Worm (Caenorhabditis elegans) whole organism, L1 larva: ENCODE data around the gene F35H8.1.

Experiments used
- C04F5.9 ChIP-seq: sonication (generic microtip); optimal IDR thresholded peaks from 2 replicates; lab custom pipeline; 2016; ENCODE audit warnings: missing genetic modification characterization, missing compliant biosample characterization
- C16A3.4 ChIP-seq: fragments of 150-350 bp; optimal IDR thresholded peaks from 2 replicates; lab custom pipeline; 2014; ENCODE audit warnings: missing biosample characterization, missing genetic modification characterization
- Y116A8C.19 ChIP-seq: sonication (generic microtip); optimal IDR thresholded peaks from 2 replicates; lab custom pipeline; 2016; ENCODE audit warnings: missing compliant biosample characterization, missing genetic modification characterization, borderline replicate concordance
- alr-1 ChIP-seq: fragments of 200-800 bp; sonication (Bioruptor generic); optimal IDR thresholded peaks from 2 replicates; lab custom pipeline; 2018; ENCODE audit warnings: borderline replicate concordance, mild to moderate bottlenecking, missing genetic modification characterization, missing compliant biosample characterization
- ama-1 ChIP-seq: fragments of 150-350 bp; optimal IDR thresholded peaks from 2 replicates; lab custom pipeline; 2014
- blmp-1 ChIP-seq: fragments of 150-350 bp; optimal IDR thresholded peaks from 2 replicates; lab custom pipeline; 2014; ENCODE audit warnings: missing biosample characterization, missing genetic modification characterization
- ceh-88 ChIP-seq: fragments of 200-800 bp; sonication (Bioruptor generic); IDR thresholded peaks from 2 replicates; pipeline ENCODE4 v1.3.6; 2022; ENCODE audit warnings: missing genetic modification characterization, missing compliant biosample characterization
- ceh-90 ChIP-seq: sonication (generic microtip); optimal IDR thresholded peaks from 2 replicates; lab custom pipeline; 2016; ENCODE audit warnings: missing genetic modification characterization, missing compliant biosample characterization
- efl-1 ChIP-seq, 4 experiments: fragments of 150-350 bp; optimal IDR thresholded peaks in 3 of 4; peaks in 1 of 4; 1 replicate in 1 of 4; 2 replicates in 3 of 4; lab custom pipeline; 2014; ENCODE audit warnings: missing biosample characterization in 2 of 4, missing genetic modification characterization in 2 of 4, missing genetic modification reagents in 2 of 4
- efl-3 ChIP-seq: fragments of 200-800 bp; sonication (Bioruptor generic); optimal IDR thresholded peaks from 2 replicates; lab custom pipeline; 2018; ENCODE audit warnings: mild to moderate bottlenecking, missing genetic modification characterization, missing compliant biosample characterization
- egl-13 ChIP-seq: sonication (generic microtip); optimal IDR thresholded peaks from 2 replicates; lab custom pipeline; 2016; ENCODE audit warnings: missing genotype, missing genetic modification reagents, missing genetic modification characterization, missing compliant biosample characterization
- ets-5 ChIP-seq: fragments of 200-800 bp; sonication (Bioruptor generic); IDR thresholded peaks from 2 replicates; pipeline ENCODE4 v1.3.6; 2022; ENCODE audit warnings: missing genetic modification characterization, missing compliant biosample characterization
- fkh-8 ChIP-seq: sonication (generic microtip); optimal IDR thresholded peaks from 2 replicates; lab custom pipeline; 2016; ENCODE audit warnings: mild to moderate bottlenecking, missing genetic modification characterization, missing compliant biosample characterization
- grh-1 ChIP-seq: fragments of 200-800 bp; sonication (Bioruptor generic); IDR thresholded peaks from 2 replicates; pipeline ENCODE4 v1.3.6; 2022; ENCODE audit warnings: missing genetic modification reagents, missing genetic modification characterization, missing compliant biosample characterization
- irx-1 ChIP-seq: sonication (generic microtip); optimal IDR thresholded peaks from 2 replicates; lab custom pipeline; 2016; ENCODE audit warnings: missing genetic modification characterization, missing compliant biosample characterization
- isw-1 ChIP-seq: fragments of 200-800 bp; sonication (Bioruptor generic); IDR thresholded peaks from 2 replicates; pipeline ENCODE4 v1.3.6; 2022; ENCODE audit warnings: missing genetic modification characterization, missing compliant biosample characterization
- jun-1 ChIP-seq: fragments of 150-350 bp; optimal IDR thresholded peaks from 2 replicates; lab custom pipeline; 2014; ENCODE audit warnings: missing biosample characterization, missing genetic modification reagents, missing genetic modification characterization
- lin-13 ChIP-seq: fragments of 150-350 bp; optimal IDR thresholded peaks from 2 replicates; lab custom pipeline; 2014; ENCODE audit warnings: missing biosample characterization, missing genetic modification reagents, missing genetic modification characterization
- lin-14 ChIP-seq: fragments of 200-800 bp; sonication (Bioruptor generic); optimal IDR thresholded peaks from 2 replicates; lab custom pipeline; 2018; ENCODE audit warnings: mild to moderate bottlenecking, missing genetic modification characterization, moderate library complexity, missing compliant biosample characterization
- lin-15B ChIP-seq: fragments of 150-350 bp; sonication (generic microtip); optimal IDR thresholded peaks from 3 replicates; lab custom pipeline; 2014; ENCODE audit warnings: missing biosample characterization, missing genetic modification characterization
- mab-9 ChIP-seq: fragments of 200-800 bp; sonication (Bioruptor generic); IDR thresholded peaks from 2 replicates; pipeline ENCODE4 v1.3.6; 2022; ENCODE audit warnings: missing genetic modification reagents, missing genetic modification characterization, missing compliant biosample characterization
- mdl-1 ChIP-seq, 2 experiments: fragments of 150-350 bp; optimal IDR thresholded peaks; 2 replicates each; lab custom pipeline; 2014 to 2017; ENCODE audit warnings: missing biosample characterization in 2 of 2, missing genetic modification characterization in 2 of 2, inconsistent platforms in 1 of 2
- nhr-11 ChIP-seq: fragments of 150-350 bp; optimal IDR thresholded peaks from 2 replicates; lab custom pipeline; 2014; ENCODE audit warnings: missing biosample characterization, missing genetic modification characterization
- nhr-19 ChIP-seq: fragments of 200-800 bp; sonication (Bioruptor generic); conservative IDR thresholded peaks from 2 replicates; pipeline ENCODE4 v1.3.6; 2022; ENCODE audit warnings: missing genetic modification characterization, missing compliant biosample characterization
- nhr-20 ChIP-seq: sonication (generic microtip); optimal IDR thresholded peaks from 2 replicates; lab custom pipeline; 2016; ENCODE audit warnings: mild to moderate bottlenecking, missing genetic modification characterization, missing compliant biosample characterization
- nhr-47 ChIP-seq: sonication (generic microtip); optimal IDR thresholded peaks from 2 replicates; lab custom pipeline; 2016; ENCODE audit warnings: mild to moderate bottlenecking, missing genetic modification characterization, moderate library complexity, missing compliant biosample characterization
- nhr-76 ChIP-seq: sonication (generic microtip); optimal IDR thresholded peaks from 2 replicates; lab custom pipeline; 2017; ENCODE audit warnings: missing biosample characterization, missing genetic modification characterization
- nhr-77 ChIP-seq: fragments of 150-350 bp; optimal IDR thresholded peaks from 2 replicates; lab custom pipeline; 2014; ENCODE audit warnings: missing biosample characterization, missing genetic modification characterization
- nhr-90 ChIP-seq: sonication (generic microtip); optimal IDR thresholded peaks from 2 replicates; lab custom pipeline; 2016; ENCODE audit warnings: mild to moderate bottlenecking, missing genetic modification characterization, missing compliant biosample characterization; ENCODE audit not compliant: poor library complexity
- pag-3 ChIP-seq: sonication (generic microtip); optimal IDR thresholded peaks from 2 replicates; lab custom pipeline; 2017; ENCODE audit warnings: missing genetic modification characterization, mild to moderate bottlenecking, missing compliant biosample characterization, antibody characterized with exemption, borderline replicate concordance; ENCODE audit not compliant: insufficient read depth
- skn-1 ChIP-seq: fragments of 150-350 bp; optimal IDR thresholded peaks from 2 replicates; lab custom pipeline; 2014; ENCODE audit warnings: missing biosample characterization, missing genetic modification characterization
- sox-4 ChIP-seq: sonication (generic microtip); optimal IDR thresholded peaks from 2 replicates; lab custom pipeline; 2016; ENCODE audit warnings: missing genetic modification characterization, missing compliant biosample characterization
- sptf-1 ChIP-seq: fragments of 150-350 bp; optimal IDR thresholded peaks from 2 replicates; lab custom pipeline; 2014; ENCODE audit warnings: missing biosample characterization, missing genetic modification characterization
- swsn-7 ChIP-seq: sonication (generic microtip); optimal IDR thresholded peaks from 2 replicates; lab custom pipeline; 2016; ENCODE audit warnings: missing genetic modification characterization, missing compliant biosample characterization
- unc-130 ChIP-seq: fragments of 150-350 bp; optimal IDR thresholded peaks from 2 replicates; lab custom pipeline; 2017; ENCODE audit warnings: missing biosample characterization, missing genetic modification characterization, inconsistent platforms
- unc-30 ChIP-seq: sonication (generic microtip); optimal IDR thresholded peaks from 2 replicates; lab custom pipeline; 2017; ENCODE audit warnings: missing biosample characterization, missing genetic modification characterization
- unc-62 ChIP-seq: fragments of 150-350 bp; optimal IDR thresholded peaks from 2 replicates; lab custom pipeline; 2014; ENCODE audit warnings: missing biosample characterization, missing genetic modification reagents, missing genetic modification characterization
- unc-98 ChIP-seq: fragments of 200-800 bp; sonication (Bioruptor generic); IDR thresholded peaks from 2 replicates; pipeline ENCODE4 v1.3.6; 2022; ENCODE audit warnings: missing genetic modification characterization, missing compliant biosample characterization
- vab-15 ChIP-seq: sonication (generic microtip); optimal IDR thresholded peaks from 2 replicates; lab custom pipeline; 2017; ENCODE audit warnings: missing genotype, mild to moderate bottlenecking, missing genetic modification characterization, missing compliant biosample characterization
- xbp-1 ChIP-seq: sonication (generic microtip); optimal IDR thresholded peaks from 2 replicates; lab custom pipeline; 2016; ENCODE audit warnings: missing genetic modification characterization, missing compliant biosample characterization
- zag-1 ChIP-seq: fragments of 150-350 bp; optimal IDR thresholded peaks from 2 replicates; lab custom pipeline; 2014; ENCODE audit warnings: missing biosample characterization, missing genetic modification characterization
- ztf-11 ChIP-seq, 2 experiments: sonication (generic microtip); optimal IDR thresholded peaks; 2 replicates each; lab custom pipeline; 2016 to 2017; ENCODE audit warnings: missing genetic modification characterization in 2 of 2, missing biosample characterization in 1 of 2, missing compliant biosample characterization in 1 of 2

Gene F35H8.1

DNA sequence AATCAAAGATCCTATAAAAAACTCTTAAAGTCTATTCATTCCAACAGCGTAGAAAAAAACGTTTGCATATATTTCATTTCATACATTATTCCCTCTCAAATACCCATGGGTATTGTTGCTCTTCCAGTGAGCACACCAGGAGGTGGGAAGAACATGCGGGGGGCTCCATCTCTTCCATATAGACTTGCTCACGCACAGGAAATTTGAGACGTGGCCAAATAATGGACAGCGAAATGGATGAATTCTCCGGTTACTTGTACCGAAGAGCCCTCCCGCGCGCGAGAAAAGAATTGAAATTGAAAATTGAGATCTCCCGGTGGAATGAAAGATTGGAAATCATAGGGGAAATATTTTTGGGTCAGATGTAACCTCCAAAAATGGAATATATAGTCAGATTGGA is 24.6 kb upstream of the F35H8.1 start:
- TF ChIP-seq nhr-20 (tag; lab: Kevin White, UChicago), result no peak
- no peak for TF ChIP-seq nhr-77 (tag; lab: Kevin White, UChicago)
- TF ChIP-seq lin-13 (GFP tag; lab: Kevin White, UChicago), result no peak
- TF ChIP-seq C04F5.9 (tag; lab: Kevin White, UChicago), result no peak
- no peak for TF ChIP-seq nhr-19 (GFP tag; lab: Robert Waterston, UW)
- TF ChIP-seq skn-1 (tag; lab: Kevin White, UChicago), result no peak
- TF ChIP-seq ets-5, result no peak
- no peak for TF ChIP-seq unc-130 (tag; lab: Kevin White, UChicago)
- no peak for TF ChIP-seq nhr-76 (tag; lab: Kevin White, UChicago)
- no peak for TF ChIP-seq jun-1 (tag; lab: Kevin White, UChicago)
- TF ChIP-seq nhr-11 (tag; lab: Kevin White, UChicago), result no peak
- no peak for TF ChIP-seq lin-15B (tag; lab: Kevin White, UChicago)
- TF ChIP-seq nhr-90, result no peak
- no peak for TF ChIP-seq fkh-8
- TF ChIP-seq ceh-88, result no peak
- no peak for TF ChIP-seq egl-13 (tag; lab: Kevin White, UChicago)
- TF ChIP-seq lin-14 (GFP tag; lab: Kevin White, UChicago), result no peak
- no peak for TF ChIP-seq unc-30
- no peak for TF ChIP-seq mab-9 (GFP tag; lab: Robert Waterston, UW)

- TF ChIP-seq efl-3 (GFP tag; lab: Kevin White, UChicago) (no peak), lin-14 (GFP tag; lab: Kevin White, UChicago) (peak; percentile 15)
- TF ChIP-seq, all 84 proteins: peak for 1
These were observed 23.6 kb upstream of the F35H8.1 start for ce11 chrII:9576707-9577106.

DNA sequence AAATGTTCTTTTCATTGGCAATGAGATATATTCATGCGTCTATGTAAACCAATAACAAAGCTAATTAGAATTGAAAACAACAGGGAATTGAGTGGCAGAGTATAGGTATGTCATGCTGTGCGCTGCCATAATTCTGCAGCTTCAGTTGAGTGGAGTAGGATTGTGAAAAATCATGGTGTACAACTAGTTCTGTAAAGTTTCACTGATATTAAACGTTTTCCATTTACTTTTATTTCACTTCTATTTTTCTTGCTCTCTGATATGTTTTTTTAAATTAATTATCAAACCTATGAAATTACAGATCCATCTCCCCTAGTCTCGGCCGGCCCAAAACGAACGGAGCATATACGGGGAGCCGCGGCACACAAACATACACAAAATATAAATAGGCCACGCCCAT is 22.6 kb upstream of the F35H8.1 start, which contains the start of gene exc-7:
TSS of gene exc-7 (plus strand) at position 301 of the 400 bp plus-strand sequence.
- TF ChIP-seq efl-1 (optimal IDR thresholded peaks at IDR 0.05; lab: Kevin White, UChicago), result no peak
- peak in 1 of 2 experiments; percentile 61 for TF ChIP-seq efl-1 (GFP tag; optimal IDR thresholded peaks at IDR 0.05 in 1 of 2; lab: Kevin White, UChicago)
- TF ChIP-seq alr-1 (tag; lab: Kevin White, UChicago), result no peak

ce11 chrII:9574406-9574805 is 21.3 kb upstream of the F35H8.1 start:
- TF ChIP-seq efl-1 (optimal IDR thresholded peaks at IDR 0.05; lab: Kevin White, UChicago), result no peak
- peak in 1 of 2 experiments; percentile 65 for TF ChIP-seq efl-1 (GFP tag; optimal IDR thresholded peaks at IDR 0.05 in 1 of 2; lab: Kevin White, UChicago)
- no peak for TF ChIP-seq sptf-1 (tag; lab: Kevin White, UChicago)
- TF ChIP-seq efl-3 (GFP tag; lab: Kevin White, UChicago), result no peak
- TF ChIP-seq unc-62 (GFP tag; lab: Kevin White, UChicago), result no peak
- TF ChIP-seq fkh-8, result peak; percentile 22
- peak; percentile 46 for TF ChIP-seq lin-14 (GFP tag; lab: Kevin White, UChicago)
- no peak for TF ChIP-seq Y116A8C.19 (tag; lab: Kevin White, UChicago)
- TF ChIP-seq ztf-11 (tag; optimal IDR thresholded peaks at IDR 0.05; lab: Kevin White, UChicago), result no peak
- no peak for TF ChIP-seq C16A3.4 (tag; lab: Kevin White, UChicago)
- TF ChIP-seq isw-1, result no peak
- TF ChIP-seq nhr-47 (tag; lab: Kevin White, UChicago), result no peak
- TF ChIP-seq zag-1, result no peak
- TF ChIP-seq nhr-20 (tag; lab: Kevin White, UChicago), result no peak
- TF ChIP-seq nhr-11 (tag; lab: Kevin White, UChicago), result no peak
- no peak for TF ChIP-seq ama-1 (lab: Kevin White, UChicago)
- TF ChIP-seq mab-9 (GFP tag; lab: Robert Waterston, UW), result no peak
- TF ChIP-seq unc-30, result no peak
- TF ChIP-seq blmp-1 (tag; lab: Kevin White, UChicago), result peak; percentile 10
- TF ChIP-seq xbp-1 (tag; lab: Kevin White, UChicago), result no peak
- TF ChIP-seq sox-4, result no peak
- no peak for TF ChIP-seq unc-98 (GFP tag; lab: Robert Waterston, UW)
- no peak for TF ChIP-seq vab-15 (tag; lab: Kevin White, UChicago)
- no peak for TF ChIP-seq mdl-1 (tag; optimal IDR thresholded peaks at IDR 0.05; lab: Kevin White, UChicago)
- 0 out of 2 replicates have a peak, but pooled peaks have one; percentile 28 for TF ChIP-seq grh-1 (GFP tag; lab: Robert Waterston, UW)
- TF ChIP-seq irx-1 (tag; lab: Kevin White, UChicago), result no peak
- no peak for TF ChIP-seq pag-3 (tag; lab: Kevin White, UChicago)
- no peak for TF ChIP-seq ceh-90 (tag; lab: Kevin White, UChicago)
- TF ChIP-seq swsn-7 (tag; lab: Kevin White, UChicago), result no peak
- TF ChIP-seq, all 84 proteins: peak for 5
